Fruit fly (Drosophila melanogaster): ENCODE results near the gene ear.

ear gene

DNA sequence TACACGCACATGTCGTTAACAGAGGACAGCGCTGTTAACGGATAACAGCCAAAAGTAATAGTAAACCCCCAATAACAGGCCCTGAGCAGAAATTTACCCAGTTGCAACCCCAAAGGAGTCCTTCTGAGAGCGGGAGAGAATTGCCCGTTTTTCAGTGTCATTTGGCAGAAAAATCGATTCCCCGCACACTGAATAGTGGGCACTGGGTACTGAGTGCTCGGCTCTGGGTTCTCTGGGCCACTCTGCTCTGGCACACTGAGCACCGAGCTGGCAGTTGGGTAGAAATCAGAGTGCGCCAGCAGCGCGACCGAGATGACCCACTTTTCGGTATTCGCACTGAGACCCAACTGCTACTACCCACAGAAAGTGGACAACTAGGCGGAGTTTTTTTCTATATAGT is 53.8 kb downstream of the ear start, which contains the start of gene Rbp:
Gene Rbp (plus strand): TSS at position 239 of the 400 bp plus-strand sequence.
- TF ChIP-seq psq (optimal IDR thresholded peaks at IDR 0.05) (no peak), h (optimal IDR thresholded peaks at IDR 0.05) (no peak), Sin3A (optimal IDR thresholded peaks at IDR 0.05) (no peak), insv (optimal IDR thresholded peaks at IDR 0.05) (no peak), ttk (optimal IDR thresholded peaks at IDR 0.05) (no peak), Myc (optimal IDR thresholded peaks at IDR 0.05) (no peak)
